Fruit fly (Drosophila melanogaster): ENCODE data around the gene Caf1-55.

DNA sequence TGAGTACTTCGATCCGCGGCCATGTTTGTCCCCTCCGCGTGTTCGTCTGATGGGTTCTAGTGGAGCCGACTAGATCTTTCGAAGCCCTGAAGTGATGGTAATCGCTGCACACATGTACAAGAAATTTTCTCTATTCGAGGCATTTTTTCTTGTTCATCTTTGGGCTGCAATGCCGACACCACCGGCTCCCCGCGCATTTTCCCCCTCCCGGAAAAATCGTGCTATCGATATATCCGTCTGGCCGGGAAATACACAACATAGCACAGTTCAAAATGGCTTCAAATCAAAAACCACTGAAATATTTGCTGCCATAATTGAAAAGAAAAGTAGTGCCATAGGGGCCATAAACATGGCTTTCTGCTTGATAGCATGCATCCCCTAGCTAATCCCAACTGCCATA lies 38.6 kb downstream of the Caf1-55 start:
- TF ChIP-seq Vsx2 (GFP tag; optimal IDR thresholded peaks at IDR 0.05; ENCODE audit: partially characterized antibody) (no peak), Hr78 (GFP tag; optimal IDR thresholded peaks at IDR 0.05) (no peak), CG9705 (GFP tag; optimal IDR thresholded peaks at IDR 0.05) (no peak), Abd-B (GFP tag; optimal IDR thresholded peaks at IDR 0.05) (no peak), Jra (GFP tag; optimal IDR thresholded peaks at IDR 0.05) (no peak), sage (GFP tag; optimal IDR thresholded peaks at IDR 0.05) (no peak), OdsH (GFP tag; optimal IDR thresholded peaks at IDR 0.05) (no peak), pan (optimal IDR thresholded peaks at IDR 0.05) (no peak), usp (GFP tag; optimal IDR thresholded peaks at IDR 0.05) (no peak)
